Fruit fly (Drosophila melanogaster) whole organism, larva: ENCODE data around the gene wol.
A peak's percentile ranks its signal among the peaks of the same experiment; 100 is the strongest.

Experiments
- noc ChIP-seq: fragments of 200-800 bp; sonication (Bioruptor generic); optimal IDR thresholded peaks from 3 replicates; lab custom pipeline; 2019; ENCODE audit warnings: missing biosample characterization, mild to moderate bottlenecking, missing genetic modification characterization, moderate library complexity

wol gene

DNA sequence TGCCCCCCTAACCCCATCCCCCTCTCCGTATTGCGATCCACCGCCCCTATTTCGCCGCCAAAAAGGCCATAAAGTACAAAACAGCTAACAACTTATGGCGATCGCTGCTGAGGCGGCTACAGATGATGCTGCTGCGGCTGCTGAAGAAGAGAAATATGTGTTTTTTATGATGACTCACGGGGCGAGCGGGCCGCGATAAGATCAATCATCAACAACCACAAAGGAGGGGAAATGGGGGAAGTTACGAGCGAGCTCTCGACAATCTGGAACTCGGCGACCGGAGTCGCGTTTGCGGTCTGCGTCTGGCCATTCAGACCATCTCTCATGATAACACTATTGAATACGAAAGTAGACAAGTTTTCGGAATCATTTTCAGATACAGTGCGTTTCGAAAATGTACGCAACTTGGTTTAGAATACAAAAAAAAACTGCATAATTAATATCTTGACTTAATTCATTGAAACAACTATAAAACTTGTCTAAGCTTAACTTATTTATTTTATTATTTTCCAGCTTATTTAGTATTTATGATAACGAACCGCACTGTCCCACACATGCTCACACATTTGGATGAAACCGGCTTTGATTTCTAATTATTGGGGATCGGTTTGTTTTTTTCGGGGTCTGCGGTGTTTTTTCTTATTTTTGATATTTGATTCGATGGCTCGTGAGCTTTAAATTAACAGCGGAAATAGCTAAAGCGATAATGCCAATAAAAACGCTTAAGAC lies 10.5 kb downstream of the wol start:
- peak; percentile 99 for TF ChIP-seq noc (tag; lab: Kevin White, UChicago)

- no peak for TF ChIP-seq noc (tag; lab: Kevin White, UChicago)
Observed at dm6 chr2L:8290653-8291233, 12.0 kb downstream of the wol start.

DNA sequence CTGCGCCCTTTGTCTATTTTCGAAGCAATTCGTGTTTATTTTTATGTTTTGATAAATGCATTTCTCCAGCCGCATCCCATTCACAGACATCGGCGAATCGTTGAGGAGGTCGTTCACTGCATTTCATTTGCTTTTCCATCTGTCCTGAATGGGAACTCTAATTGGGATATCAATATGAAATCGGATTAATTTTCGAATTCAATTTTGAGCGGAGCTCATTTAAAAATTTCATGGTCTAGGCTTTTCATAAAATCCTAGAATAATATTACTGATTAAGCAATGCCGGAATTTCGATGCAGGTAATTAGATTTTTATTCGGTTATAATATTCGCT lies 12.7 kb downstream of the wol start:
- TF ChIP-seq noc (tag; lab: Kevin White, UChicago): no peak

DNA sequence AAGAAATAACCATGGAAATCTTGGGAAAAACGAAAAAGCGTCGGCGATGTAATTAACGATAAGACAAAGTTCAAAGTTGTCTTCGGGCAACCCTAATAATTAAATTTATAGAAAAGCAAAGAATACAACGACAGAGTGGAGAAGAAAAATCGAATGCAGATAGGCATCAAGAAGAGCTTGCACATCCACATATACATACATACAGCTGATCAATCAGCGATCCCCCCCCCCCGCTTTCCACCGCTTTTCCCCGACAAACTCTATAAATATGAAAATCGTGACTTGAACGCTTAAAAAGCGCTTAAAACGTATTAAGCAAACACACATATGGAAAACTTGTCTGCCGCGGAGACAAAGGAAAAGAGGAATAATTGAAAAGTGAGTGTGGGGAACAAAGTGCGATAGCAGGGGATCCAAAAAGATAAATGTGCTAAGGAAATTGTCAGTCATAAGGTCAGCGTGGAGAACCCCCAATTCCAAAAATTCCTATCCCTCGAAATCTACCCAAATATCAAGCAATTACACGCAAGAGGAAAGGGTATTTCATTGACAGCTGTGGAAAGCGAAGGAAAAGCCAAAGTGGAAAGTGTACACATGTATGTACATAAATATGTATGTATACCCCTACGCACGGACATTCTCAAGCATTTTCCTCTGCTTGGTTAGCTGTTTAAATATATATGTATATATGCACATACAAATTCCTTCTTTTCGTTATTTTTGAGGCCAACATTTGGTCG lies 13.3 kb downstream of the wol start:
- TF ChIP-seq noc (tag; lab: Kevin White, UChicago): no peak

- TF ChIP-seq noc (tag; lab: Kevin White, UChicago): no peak
Observed at dm6 chr2L:8288087-8288486, 14.7 kb downstream of the wol start.

DNA sequence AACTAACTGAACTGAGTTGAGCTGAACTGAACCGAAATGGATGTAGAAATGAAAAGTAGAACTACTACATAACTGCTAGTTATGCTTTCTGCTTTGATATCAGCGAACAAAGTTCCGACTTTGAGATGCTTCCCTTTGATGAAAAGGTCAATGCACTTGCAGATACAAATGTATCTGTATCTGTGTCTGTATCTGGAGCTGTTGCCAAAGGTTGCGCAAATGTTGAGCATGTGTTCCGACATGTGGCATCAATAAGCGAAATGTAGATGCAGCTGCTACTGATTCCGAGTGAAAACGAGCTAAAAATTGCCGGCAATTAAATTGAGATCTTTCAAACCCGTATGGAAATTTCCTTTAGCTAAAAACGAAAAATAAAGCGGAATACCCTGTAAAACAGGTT lies 16.2 kb downstream of the wol start:
- no peak for TF ChIP-seq noc (tag; lab: Kevin White, UChicago)

- no peak for TF ChIP-seq noc (tag; lab: Kevin White, UChicago)
Observed at dm6 chr2L:8284913-8285619, 17.7 kb downstream of the wol start.

DNA sequence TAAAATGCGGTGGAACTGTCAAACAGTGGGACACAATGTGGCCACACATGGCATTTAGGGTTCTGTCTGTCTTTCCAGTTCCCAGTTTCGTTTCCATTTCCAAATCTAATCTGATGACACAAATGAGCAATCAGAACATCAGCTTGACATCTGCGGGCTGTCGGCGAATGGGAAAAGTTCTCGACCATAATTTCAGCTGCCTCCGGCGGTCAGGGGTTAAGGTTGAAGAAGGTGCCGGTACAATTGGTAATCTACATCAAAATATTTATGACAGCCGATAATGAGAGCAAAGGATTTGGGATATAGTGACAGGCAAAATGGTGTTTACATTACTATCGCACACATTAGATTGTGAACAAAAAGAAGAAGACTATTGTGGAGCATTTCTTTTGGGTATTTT lies 20.9 kb downstream of the wol start:
- no peak for TF ChIP-seq noc (tag; lab: Kevin White, UChicago)

- no peak for TF ChIP-seq noc (tag; lab: Kevin White, UChicago)
Observed at dm6 chr2L:8280225-8280624, 22.6 kb downstream of the wol start.

DNA sequence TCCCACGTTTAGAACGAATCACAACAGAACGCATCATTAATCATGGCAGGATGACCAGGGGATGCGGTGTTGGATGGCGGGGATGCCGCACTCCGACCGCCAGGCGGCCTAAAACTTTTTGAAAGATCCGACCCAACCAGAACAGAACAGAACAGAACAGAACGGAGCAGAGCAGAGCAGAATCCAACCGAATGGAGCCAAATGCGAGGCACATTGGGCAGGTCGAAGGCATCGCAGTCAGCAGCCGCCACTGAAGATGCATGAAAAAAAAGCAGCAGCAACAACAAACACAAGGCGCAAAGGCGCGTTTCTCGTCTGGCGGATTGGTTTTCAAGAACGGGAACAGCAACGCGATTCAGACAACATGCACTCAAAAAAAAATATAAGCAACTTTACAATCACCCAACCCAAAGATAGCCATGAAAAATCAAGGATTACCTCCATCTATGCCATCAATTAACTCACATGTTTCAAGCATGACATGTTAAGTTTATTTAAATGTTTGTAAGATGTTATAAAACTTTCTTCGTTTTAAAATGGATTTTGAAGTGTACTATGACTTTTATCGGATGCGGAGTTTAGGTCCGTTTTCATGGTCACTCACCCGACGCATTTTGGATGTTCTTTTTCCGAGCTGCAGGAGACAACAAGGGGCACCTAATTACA lies 23.3 kb downstream of the wol start:
- no peak for TF ChIP-seq noc (tag; lab: Kevin White, UChicago)

DNA sequence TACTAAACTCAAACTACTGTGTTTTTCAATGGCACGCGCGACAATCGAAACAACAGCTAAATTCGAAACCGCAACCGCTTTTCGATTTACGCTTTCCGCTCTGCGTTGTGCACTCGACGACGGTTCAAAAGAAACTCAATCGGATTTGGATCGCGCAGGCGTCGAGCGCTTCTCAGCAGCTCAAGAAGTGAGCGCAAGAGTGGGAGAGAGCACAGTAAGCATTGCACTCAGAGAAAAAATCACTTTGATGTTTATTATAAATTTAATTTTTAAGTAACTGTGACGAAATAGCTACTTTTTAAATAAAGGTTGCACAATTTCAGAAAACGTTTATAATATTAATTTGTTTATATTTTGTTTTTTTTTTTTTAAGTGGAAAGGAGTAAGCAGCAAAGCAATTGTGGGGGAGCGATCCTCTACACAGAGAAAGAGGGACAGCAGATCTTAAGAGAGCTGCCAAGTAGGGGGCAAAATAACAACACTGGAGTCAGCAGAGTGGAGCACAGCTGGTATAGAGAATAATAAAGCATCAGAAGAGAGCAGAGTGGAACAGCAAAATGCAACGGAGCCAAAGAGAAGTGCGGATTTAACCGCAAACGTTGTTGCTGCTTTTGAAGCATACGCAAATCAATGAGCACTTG lies 25.1 kb downstream of the wol start:
- peak; percentile 94 for TF ChIP-seq noc (tag; lab: Kevin White, UChicago)

- no peak for TF ChIP-seq noc (tag; lab: Kevin White, UChicago)
Observed at dm6 chr2L:8276880-8277279, 25.9 kb downstream of the wol start.

- TF ChIP-seq noc (tag; lab: Kevin White, UChicago): no peak
Observed at dm6 chr2L:8276287-8276686, 26.5 kb downstream of the wol start.

dm6 chr2L:8274958-8275584 lies 27.7 kb downstream of the wol start:
- TF ChIP-seq noc (tag; lab: Kevin White, UChicago): no peak

DNA sequence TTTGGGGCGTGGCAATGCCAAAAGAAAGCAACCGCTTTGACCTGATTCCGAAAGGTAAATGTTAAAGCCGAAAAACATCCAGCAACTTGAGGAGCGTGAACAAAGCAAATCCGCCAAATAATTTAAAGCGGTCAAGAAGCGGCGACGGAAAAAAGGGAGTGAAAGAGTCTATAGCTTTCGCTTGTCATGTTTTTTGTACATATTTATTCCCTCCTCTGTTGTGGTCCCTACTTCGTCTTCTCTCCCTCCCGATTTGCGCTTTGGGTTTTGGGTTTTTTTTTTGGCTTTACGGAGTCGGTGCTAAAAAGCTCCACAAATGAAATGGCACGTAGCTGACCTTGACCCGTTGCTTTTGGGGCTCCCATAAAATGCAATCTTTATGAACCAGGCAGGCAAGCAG lies 28.7 kb downstream of the wol start:
- no peak for TF ChIP-seq noc (tag; lab: Kevin White, UChicago)
